Worm (Caenorhabditis elegans) whole organism, mixed stage, embryonic: Measurements from ENCODE around the gene panl-3.

Experiments
- snpc-4 ChIP-seq: fragments of 150-350 bp; optimal IDR thresholded peaks from 2 replicates; lab custom pipeline; 2014; ENCODE audit warnings: missing biosample characterization, missing genetic modification characterization
- unc-62 ChIP-seq: fragments of 150-350 bp; optimal IDR thresholded peaks from 2 replicates; lab custom pipeline; 2014; ENCODE audit warnings: missing biosample characterization, missing genetic modification reagents, missing genetic modification characterization
- ztf-11 ChIP-seq: fragments of 150-350 bp; optimal IDR thresholded peaks from 2 replicates; lab custom pipeline; 2014; ENCODE audit warnings: missing biosample characterization, missing genetic modification characterization

DNA sequence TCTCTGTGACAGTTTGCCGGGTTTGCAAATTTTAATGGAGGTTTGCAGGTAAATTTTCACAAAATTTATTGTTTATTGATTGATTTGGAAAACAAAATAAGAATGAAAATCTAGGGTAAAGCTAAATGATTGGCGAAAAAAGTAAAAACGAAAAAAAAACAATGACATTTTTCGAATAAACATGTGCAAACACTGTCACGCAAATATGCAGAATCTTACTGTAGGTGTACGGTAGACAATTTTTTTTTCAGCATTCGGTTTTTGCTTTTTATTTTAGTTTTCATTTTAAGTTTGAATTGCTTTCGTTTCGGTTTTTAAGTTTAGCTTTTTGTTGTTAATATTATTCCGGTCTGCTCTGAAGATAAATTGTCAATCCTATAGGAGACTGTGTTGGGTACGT, 962 bp upstream of the panl-3 start:
- no peak for TF ChIP-seq ztf-11 (tag; lab: Kevin White, UChicago)
- no peak for TF ChIP-seq unc-62
- TF ChIP-seq snpc-4: no peak
